Fruit fly (Drosophila melanogaster) whole organism, embryonic: ENCODE results near the gene cnir.

ENCODE experiments used
- Ada2b ChIP-seq: fragments of 200-800 bp; sonication (Bioruptor generic); IDR thresholded peaks from 2 replicates; pipeline ENCODE4 v1.3.6; 2022; ENCODE audit warnings: missing biosample characterization, missing genetic modification characterization
- CG10462 ChIP-seq: fragments of 200-800 bp; sonication (Bioruptor generic); optimal IDR thresholded peaks from 2 replicates; lab custom pipeline; 2016; ENCODE audit warnings: missing biosample characterization, missing genetic modification characterization
- CG10543 ChIP-seq: fragments of 200-800 bp; sonication (Bioruptor generic); optimal IDR thresholded peaks from 3 replicates; lab custom pipeline; 2017; ENCODE audit warnings: missing biosample characterization, mild to moderate bottlenecking, missing genetic modification characterization, moderate library complexity
- CG14014 ChIP-seq: fragments of 200-800 bp; sonication (Bioruptor generic); IDR thresholded peaks from 2 replicates; pipeline ENCODE4 v1.3.6; 2022; ENCODE audit warnings: missing biosample characterization, missing genetic modification characterization
- CG14667 ChIP-seq: fragments of 200-800 bp; sonication (Bioruptor generic); IDR thresholded peaks from 2 replicates; pipeline ENCODE4 v1.3.6; 2022; ENCODE audit warnings: missing biosample characterization, missing genetic modification characterization
- CG16779 ChIP-seq: fragments of 200-800 bp; sonication (Bioruptor generic); IDR thresholded peaks from 2 replicates; pipeline ENCODE4 v1.3.6; 2022; ENCODE audit warnings: missing biosample characterization, missing genetic modification characterization
- CG16813 ChIP-seq: fragments of 200-800 bp; sonication (Bioruptor generic); IDR thresholded peaks from 3 replicates; pipeline ENCODE4 v1.3.6; 2022; ENCODE audit warnings: missing biosample characterization, missing genetic modification characterization; ENCODE audit not compliant: partially characterized antibody
- CG18262 ChIP-seq: fragments of 200-800 bp; optimal IDR thresholded peaks from 3 replicates; lab custom pipeline; 2019; ENCODE audit warnings: missing biosample characterization, mild to moderate bottlenecking, missing genetic modification characterization, moderate library complexity
- CG2116 ChIP-seq: fragments of 200-800 bp; sonication (Bioruptor generic); optimal IDR thresholded peaks from 3 replicates; lab custom pipeline; 2018; ENCODE audit warnings: missing biosample characterization, mild to moderate bottlenecking, missing genetic modification characterization
- CG2199 ChIP-seq: fragments of 200-800 bp; sonication (Bioruptor generic); IDR thresholded peaks from 3 replicates; pipeline ENCODE4 v1.3.6; 2022; ENCODE audit warnings: missing biosample characterization, missing genetic modification characterization
- CG3281 ChIP-seq: fragments of 200-800 bp; sonication (Bioruptor generic); optimal IDR thresholded peaks from 3 replicates; lab custom pipeline; 2017; ENCODE audit warnings: missing biosample characterization, mild to moderate bottlenecking, missing genetic modification characterization
- CG42726 ChIP-seq: fragments of 200-800 bp; sonication (Bioruptor generic); IDR thresholded peaks from 2 replicates; pipeline ENCODE4 v1.3.6; 2022; ENCODE audit warnings: missing biosample characterization, missing genetic modification characterization; ENCODE audit not compliant: partially characterized antibody
- CG4424 ChIP-seq: fragments of 200-800 bp; sonication (Bioruptor generic); optimal IDR thresholded peaks from 3 replicates; lab custom pipeline; 2016; ENCODE audit warnings: missing biosample characterization, missing genetic modification characterization
- CG6765 ChIP-seq: fragments of 200-800 bp; sonication (Bioruptor generic); optimal IDR thresholded peaks from 3 replicates; lab custom pipeline; 2017; ENCODE audit warnings: missing biosample characterization, mild to moderate bottlenecking, missing genetic modification characterization
- CG7271 ChIP-seq: fragments of 200-800 bp; sonication (Bioruptor generic); optimal IDR thresholded peaks from 2 replicates; lab custom pipeline; 2018; ENCODE audit warnings: missing biosample characterization, mild to moderate bottlenecking, missing genetic modification characterization, moderate library complexity
- CG7357 ChIP-seq: fragments of 200-800 bp; sonication (Bioruptor generic); IDR thresholded peaks from 3 replicates; pipeline ENCODE4 v1.3.6; 2022; ENCODE audit warnings: missing biosample characterization, missing genetic modification characterization
- CG8924 ChIP-seq: fragments of 200-800 bp; optimal IDR thresholded peaks from 3 replicates; lab custom pipeline; 2019; ENCODE audit warnings: missing biosample characterization, mild to moderate bottlenecking, missing genetic modification characterization, moderate library complexity
- CoRest ChIP-seq: fragments of 200-800 bp; sonication (Bioruptor generic); optimal IDR thresholded peaks from 3 replicates; lab custom pipeline; 2018; ENCODE audit warnings: missing biosample characterization, mild to moderate bottlenecking, missing genetic modification characterization, moderate library complexity
- Dad ChIP-seq: fragments of 200-800 bp; sonication (Bioruptor generic); optimal IDR thresholded peaks from 3 replicates; lab custom pipeline; 2016; ENCODE audit warnings: missing biosample characterization, missing genetic modification characterization
- Deaf1 ChIP-seq: fragments of 200-800 bp; optimal IDR thresholded peaks from 3 replicates; lab custom pipeline; 2019; ENCODE audit warnings: missing biosample characterization, mild to moderate bottlenecking, missing genetic modification characterization, moderate library complexity
- Doc3 ChIP-seq: fragments of 200-800 bp; sonication (Bioruptor generic); IDR thresholded peaks from 3 replicates; pipeline ENCODE4 v1.3.6; 2022; ENCODE audit warnings: missing biosample characterization, missing genetic modification characterization; ENCODE audit not compliant: partially characterized antibody
- Dp ChIP-seq: fragments of 200-800 bp; sonication (Bioruptor generic); optimal IDR thresholded peaks from 2 replicates; lab custom pipeline; 2018; ENCODE audit warnings: missing biosample characterization, mild to moderate bottlenecking, missing genetic modification characterization, moderate library complexity
- Fer2 ChIP-seq: fragments of 200-800 bp; sonication (Bioruptor generic); optimal IDR thresholded peaks from 2 replicates; lab custom pipeline; 2018; ENCODE audit warnings: missing biosample characterization, mild to moderate bottlenecking, missing genetic modification characterization, moderate library complexity
- HLH3B ChIP-seq: fragments of 200-800 bp; sonication (Bioruptor generic); IDR thresholded peaks from 2 replicates; pipeline ENCODE4 v1.3.6; 2022; ENCODE audit warnings: missing biosample characterization, missing genetic modification characterization
- Hey ChIP-seq: fragments of 200-800 bp; sonication (Bioruptor generic); optimal IDR thresholded peaks from 3 replicates; lab custom pipeline; 2018; ENCODE audit warnings: missing biosample characterization, mild to moderate bottlenecking, missing genetic modification characterization
- Hsf ChIP-seq: fragments of 200-800 bp; sonication (Bioruptor generic); optimal IDR thresholded peaks from 3 replicates; lab custom pipeline; 2016; ENCODE audit warnings: missing biosample characterization, missing genetic modification characterization
- Jarid2 ChIP-seq: fragments of 200-800 bp; sonication (Bioruptor generic); optimal IDR thresholded peaks from 3 replicates; lab custom pipeline; 2017; ENCODE audit warnings: mild to moderate bottlenecking, missing biosample characterization, missing genetic modification reagents, missing genetic modification characterization
- Mrtf ChIP-seq: fragments of 200-800 bp; sonication (Bioruptor generic); IDR thresholded peaks from 3 replicates; pipeline ENCODE4 v1.3.6; 2022; ENCODE audit warnings: missing biosample characterization, missing genetic modification characterization
- Nf-YB ChIP-seq: fragments of 200-800 bp; sonication (Bioruptor generic); optimal IDR thresholded peaks from 3 replicates; lab custom pipeline; 2019; ENCODE audit warnings: missing biosample characterization, mild to moderate bottlenecking, missing genetic modification characterization, moderate library complexity
- NfI ChIP-seq: fragments of 200-800 bp; sonication (Bioruptor generic); optimal IDR thresholded peaks from 3 replicates; lab custom pipeline; 2018; ENCODE audit warnings: missing biosample characterization, mild to moderate bottlenecking, missing genetic modification characterization, moderate library complexity
- Poxn ChIP-seq: fragments of 200-800 bp; sonication (Bioruptor generic); IDR thresholded peaks from 2 replicates; pipeline ENCODE4 v1.3.6; 2022; ENCODE audit warnings: missing biosample characterization, missing genetic modification characterization
- Scr ChIP-seq: fragments of 200-800 bp; sonication (Bioruptor generic); IDR thresholded peaks from 2 replicates; pipeline ENCODE4 v1.3.6; 2022; ENCODE audit warnings: missing biosample characterization, missing genetic modification characterization; ENCODE audit not compliant: partially characterized antibody
- Sox102F ChIP-seq: fragments of 200-800 bp; sonication (Bioruptor generic); optimal IDR thresholded peaks from 2 replicates; lab custom pipeline; 2018; ENCODE audit warnings: missing biosample characterization, mild to moderate bottlenecking, missing genetic modification characterization, moderate library complexity
- YL-1 ChIP-seq: fragments of 200-800 bp; sonication (Bioruptor generic); optimal IDR thresholded peaks from 3 replicates; lab custom pipeline; 2017; ENCODE audit warnings: missing biosample characterization, mild to moderate bottlenecking, missing genetic modification characterization
- abd-A ChIP-seq: fragments of 200-800 bp; sonication (Bioruptor generic); optimal IDR thresholded peaks from 3 replicates; lab custom pipeline; 2019; ENCODE audit warnings: missing biosample characterization, mild to moderate bottlenecking, missing genetic modification characterization, moderate library complexity
- br ChIP-seq: fragments of >200 bp; optimal IDR thresholded peaks from 2 replicates; lab custom pipeline; 2017
- chinmo ChIP-seq: fragments of 200-800 bp; sonication (Bioruptor generic); IDR thresholded peaks from 4 replicates; pipeline ENCODE4 v1.3.6; 2022; ENCODE audit warnings: missing biosample characterization, missing genetic modification characterization; ENCODE audit not compliant: partially characterized antibody
- corto ChIP-seq: fragments of 200-800 bp; sonication (Bioruptor generic); optimal IDR thresholded peaks from 2 replicates; lab custom pipeline; 2016; ENCODE audit warnings: missing biosample characterization, mild to moderate bottlenecking, missing genetic modification characterization, moderate library complexity
- croc ChIP-seq: fragments of 200-800 bp; sonication (Bioruptor generic); conservative IDR thresholded peaks from 3 replicates; pipeline ENCODE4 v1.3.6; 2022; ENCODE audit warnings: missing biosample characterization, missing genetic modification characterization
- dm ChIP-seq: fragments of 200-800 bp; sonication (Bioruptor generic); optimal IDR thresholded peaks from 3 replicates; lab custom pipeline; 2016; ENCODE audit warnings: missing biosample characterization, missing genetic modification characterization
- eyg ChIP-seq: fragments of 200-800 bp; sonication (Bioruptor generic); optimal IDR thresholded peaks from 3 replicates; lab custom pipeline; 2016; ENCODE audit warnings: missing biosample characterization, missing genetic modification characterization
- fru ChIP-seq: fragments of >200 bp; optimal IDR thresholded peaks from 2 replicates; lab custom pipeline; 2017
- fu2 ChIP-seq: fragments of 200-800 bp; sonication (Bioruptor generic); optimal IDR thresholded peaks from 2 replicates; lab custom pipeline; 2016; ENCODE audit warnings: missing biosample characterization, missing genetic modification characterization
- hth ChIP-seq: fragments of >200 bp; optimal IDR thresholded peaks from 2 replicates; lab custom pipeline; 2017; ENCODE audit warnings: inconsistent platforms
- kah ChIP-seq: fragments of 200-800 bp; sonication (Bioruptor generic); optimal IDR thresholded peaks from 2 replicates; lab custom pipeline; 2018; ENCODE audit warnings: missing biosample characterization, mild to moderate bottlenecking, missing genetic modification characterization
- lilli ChIP-seq: fragments of 200-800 bp; sonication (Bioruptor generic); optimal IDR thresholded peaks from 3 replicates; lab custom pipeline; 2016; ENCODE audit warnings: missing biosample characterization, missing genetic modification characterization
- maf-S ChIP-seq: fragments of 200-800 bp; sonication (Bioruptor generic); optimal IDR thresholded peaks from 2 replicates; lab custom pipeline; 2016; ENCODE audit warnings: missing biosample characterization, missing genetic modification characterization
- ro ChIP-seq: fragments of 200-800 bp; sonication (Bioruptor generic); IDR thresholded peaks from 2 replicates; pipeline ENCODE4 v1.3.6; 2022; ENCODE audit warnings: missing biosample characterization, missing genetic modification characterization
- sc ChIP-seq, 3 experiments: fragments of >200 bp in 2 of 3; fragments of 200-800 bp in 1 of 3; sonication (Bioruptor generic) in 1 of 3; optimal IDR thresholded peaks; 2 replicates in 2 of 3; 3 replicates in 1 of 3; lab custom pipeline; 2017; ENCODE audit warnings: mild to moderate bottlenecking in 1 of 3, missing biosample characterization in 1 of 3, missing genetic modification characterization in 1 of 3, missing genetic modification reagents in 1 of 3
- stwl ChIP-seq: fragments of 200-800 bp; sonication (Bioruptor generic); optimal IDR thresholded peaks from 3 replicates; lab custom pipeline; 2018; ENCODE audit warnings: missing biosample characterization, mild to moderate bottlenecking, missing genetic modification characterization, moderate library complexity
- sug ChIP-seq: fragments of 200-800 bp; optimal IDR thresholded peaks from 2 replicates; lab custom pipeline; 2019; ENCODE audit warnings: missing biosample characterization, mild to moderate bottlenecking, missing genetic modification characterization, moderate library complexity
- trem ChIP-seq: fragments of 200-800 bp; optimal IDR thresholded peaks from 3 replicates; lab custom pipeline; 2019; ENCODE audit warnings: missing biosample characterization, mild to moderate bottlenecking, missing genetic modification characterization, moderate library complexity

cnir gene

DNA sequence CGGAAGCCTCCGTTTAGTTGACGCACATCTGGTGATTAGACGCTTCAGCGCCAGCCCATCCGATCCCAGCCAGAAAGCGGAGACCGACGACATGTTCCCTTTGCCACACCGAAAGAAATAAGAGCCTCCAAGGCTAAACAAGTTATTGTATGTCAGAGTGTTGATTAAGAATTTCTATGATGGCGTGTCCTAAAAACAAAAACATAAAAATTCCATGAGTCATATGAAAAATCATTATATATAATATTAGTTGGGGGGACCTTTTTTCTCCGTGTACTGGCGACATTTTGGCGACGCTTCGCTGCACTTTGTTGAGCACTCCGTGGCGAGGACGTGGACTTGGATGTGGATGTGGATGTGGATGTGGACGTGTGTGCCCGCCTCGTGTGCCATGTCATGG is 26.8 kb downstream of the cnir start (continued):
- TF ChIP-seq Dad (GFP tag; lab: Kevin White, UChicago) (no peak), corto (GFP tag; lab: Kevin White, UChicago) (no peak), fu2 (GFP tag; lab: Kevin White, UChicago) (no peak), ro (GFP tag; lab: Robert Waterston, UW) (no peak), Jarid2 (no peak), Dp (GFP tag; lab: Kevin White, UChicago) (no peak), Nf-YB (GFP tag; lab: Kevin White, UChicago) (no peak), fru (lab: Kevin White, UChicago) (no peak), sc (optimal IDR thresholded peaks at IDR 0.05; lab: Kevin White, UChicago) (no peak), sc (GFP tag; optimal IDR thresholded peaks at IDR 0.05; lab: Kevin White, UChicago) (no peak), croc (no peak), Scr (no peak), maf-S (GFP tag; lab: Kevin White, UChicago) (no peak), sug (tag; lab: Kevin White, UChicago) (no peak), CG2116 (GFP tag; lab: Kevin White, UChicago) (no peak), chinmo (GFP tag; lab: Robert Waterston, UW) (no peak), CG18262 (tag; lab: Kevin White, UChicago) (peak; percentile 42), Hsf (GFP tag; lab: Kevin White, UChicago) (no peak), CG7357 (no peak), stwl (tag; lab: Kevin White, UChicago) (no peak), Fer2 (no peak), CG7271 (tag; lab: Kevin White, UChicago) (no peak), CG2199 (GFP tag; lab: Robert Waterston, UW) (no peak), CG16813 (GFP tag; lab: Robert Waterston, UW) (no peak), CG16779 (GFP tag; lab: Robert Waterston, UW) (no peak), Mrtf (GFP tag; lab: Robert Waterston, UW) (0 out of 3 replicates have a peak, but pooled peaks have one; percentile 24), CG10543 (no peak), trem (tag; lab: Kevin White, UChicago) (no peak), CG3281 (no peak), lilli (GFP tag; lab: Kevin White, UChicago) (peak; percentile 9), Doc3 (GFP tag; lab: Robert Waterston, UW) (no peak), eyg (no peak), Ada2b (GFP tag; lab: Robert Waterston, UW) (0 out of 2 replicates have a peak, but pooled peaks have one; percentile 9), CG4424 (peak; percentile 27), CG10462 (GFP tag; lab: Kevin White, UChicago) (no peak), CG14667 (GFP tag; lab: Robert Waterston, UW) (no peak), dm (GFP tag; lab: Kevin White, UChicago) (no peak), NfI (GFP tag; lab: Kevin White, UChicago) (no peak), kah (GFP tag; lab: Kevin White, UChicago) (no peak), br (no peak), CG6765 (GFP tag; lab: Kevin White, UChicago) (no peak), CG8924 (tag; lab: Kevin White, UChicago) (no peak), abd-A (tag; lab: Kevin White, UChicago) (no peak), Deaf1 (no peak), Poxn (no peak), CG42726 (no peak), CG14014 (GFP tag; lab: Robert Waterston, UW) (0 out of 2 replicates have a peak, but pooled peaks have one; percentile 10), YL-1 (no peak), hth (lab: Kevin White, UChicago) (no peak), Hey (tag; lab: Kevin White, UChicago) (no peak), HLH3B (peak; percentile 50), CoRest (tag; lab: Kevin White, UChicago) (peak; percentile 7), Sox102F (GFP tag; lab: Kevin White, UChicago) (peak; percentile 64)
